Fruit fly (Drosophila melanogaster): Measurements from ENCODE around the gene CG3823.

CG3823 gene

dm6 chrX:6265456-6265877 lies 38.3 kb upstream of the CG3823 start (continued):
- TF ChIP-seq CoRest (tag; optimal IDR thresholded peaks at IDR 0.05) (peak; percentile 98), CG10431 (GFP tag; optimal IDR thresholded peaks at IDR 0.05) (peak; percentile 50), ssp (GFP tag; IDR thresholded peaks at IDR 0.05) (peak; percentile 84), CG12391 (tag; optimal IDR thresholded peaks at IDR 0.05) (peak; percentile 96), CG7372 (GFP tag; IDR thresholded peaks at IDR 0.05) (peak; percentile 93), kni (GFP tag; optimal IDR thresholded peaks at IDR 0.05) (peak; percentile 71), nau (GFP tag; optimal IDR thresholded peaks at IDR 0.05) (peak; percentile 97), slou (GFP tag; optimal IDR thresholded peaks at IDR 0.05) (peak; percentile 85), CG16815 (GFP tag; optimal IDR thresholded peaks at IDR 0.05) (peak; percentile 94), knrl (GFP tag; IDR thresholded peaks at IDR 0.05; ENCODE audit: partially characterized antibody) (peak; percentile 40; the same call in 1 of the 3 replicates), CG3163 (GFP tag; optimal IDR thresholded peaks at IDR 0.05) (peak; percentile 82), Poxn (GFP tag; IDR thresholded peaks at IDR 0.05) (no peak), Trl (optimal IDR thresholded peaks at IDR 0.05) (no peak), Trl (GFP tag; optimal IDR thresholded peaks at IDR 0.05) (peak; percentile 96), gsb-n (tag; optimal IDR thresholded peaks at IDR 0.05) (peak; percentile 96), pros (GFP tag; optimal IDR thresholded peaks at IDR 0.05) (no peak), wor (GFP tag; IDR thresholded peaks at IDR 0.05) (peak; percentile 96), CG10979 (tag; optimal IDR thresholded peaks at IDR 0.05) (peak; percentile 95), Dref (GFP tag; IDR thresholded peaks at IDR 0.05) (0 out of 2 replicates have a peak, but pooled peaks have one; percentile 23), ase (GFP tag; IDR thresholded peaks at IDR 0.05) (peak; percentile 94), Abd-B (GFP tag; optimal IDR thresholded peaks at IDR 0.05) (peak; percentile 95), CG13624 (GFP tag; optimal IDR thresholded peaks at IDR 0.05) (peak; percentile 92), sima (GFP tag; optimal IDR thresholded peaks at IDR 0.05) (peak; percentile 81), CG3726 (GFP tag; IDR thresholded peaks at IDR 0.05) (peak; percentile 89), ken (GFP tag; IDR thresholded peaks at IDR 0.05) (peak; percentile 95), otp (GFP tag; IDR thresholded peaks at IDR 0.05) (peak; percentile 91), CG11398 (GFP tag; optimal IDR thresholded peaks at IDR 0.05) (peak; percentile 89), hkb (optimal IDR thresholded peaks at IDR 0.05) (no peak), hkb (GFP tag; IDR thresholded peaks at IDR 0.05) (peak; percentile 97), nom (GFP tag; optimal IDR thresholded peaks at IDR 0.05) (peak; percentile 54), chif (GFP tag; optimal IDR thresholded peaks at IDR 0.05) (peak; percentile 96), oc (tag; optimal IDR thresholded peaks at IDR 0.05) (peak; percentile 95), Eip74EF (GFP tag; optimal IDR thresholded peaks at IDR 0.05) (peak in 1 of 2 experiments; percentile 97), cas (GFP tag; IDR thresholded peaks at IDR 0.05) (peak; percentile 90), Sox102F (GFP tag; optimal IDR thresholded peaks at IDR 0.05) (peak; percentile 99), PHDP (tag; optimal IDR thresholded peaks at IDR 0.05) (peak; percentile 96), Fer3 (tag; optimal IDR thresholded peaks at IDR 0.05) (peak; percentile 91), Rx (GFP tag; IDR thresholded peaks at IDR 0.05) (peak; percentile 91), ERR (GFP tag; optimal IDR thresholded peaks at IDR 0.05) (peak; percentile 87), mam (GFP tag; optimal IDR thresholded peaks at IDR 0.05) (peak; percentile 94), ftz-f1 (GFP tag; optimal IDR thresholded peaks at IDR 0.05) (no peak), Mad (GFP tag; optimal IDR thresholded peaks at IDR 0.05) (peak; percentile 95), CG43689 (GFP tag; IDR thresholded peaks at IDR 0.05) (peak; percentile 84), pita (GFP tag; optimal IDR thresholded peaks at IDR 0.05) (no peak), CG13894 (tag; optimal IDR thresholded peaks at IDR 0.05) (peak; percentile 73), Stat92E (GFP tag; optimal IDR thresholded peaks at IDR 0.05) (peak in 1 of 3 experiments; percentile 83), slbo (GFP tag; IDR thresholded peaks at IDR 0.05) (peak; percentile 93), CG18476 (GFP tag; optimal IDR thresholded peaks at IDR 0.05) (peak; percentile 95), D19B (GFP tag; optimal IDR thresholded peaks at IDR 0.05) (peak; percentile 80), dpn (GFP tag; optimal IDR thresholded peaks at IDR 0.05) (peak; percentile 96 to 97), CG1792 (GFP tag; optimal IDR thresholded peaks at IDR 0.05) (peak; percentile 85)

Data from whole organism, embryonic.